Worm (Caenorhabditis elegans) whole organism, L1 larva: ENCODE data around the gene coh-1.

Experiments
- C16A3.4 ChIP-seq: fragments of 150-350 bp; optimal IDR thresholded peaks from 2 replicates; lab custom pipeline; 2014; ENCODE audit warnings: missing biosample characterization, missing genetic modification characterization
- C34B4.2 ChIP-seq: sonication (generic microtip); optimal IDR thresholded peaks from 2 replicates; lab custom pipeline; 2017; ENCODE audit warnings: mild to moderate bottlenecking, missing genetic modification characterization, missing compliant biosample characterization
- Y116A8C.19 ChIP-seq: sonication (generic microtip); optimal IDR thresholded peaks from 2 replicates; lab custom pipeline; 2016; ENCODE audit warnings: missing compliant biosample characterization, missing genetic modification characterization, borderline replicate concordance
- aha-1 ChIP-seq: fragments of 150-350 bp; optimal IDR thresholded peaks from 2 replicates; lab custom pipeline; 2014; ENCODE audit warnings: missing biosample characterization, missing genetic modification characterization
- alr-1 ChIP-seq: fragments of 200-800 bp; sonication (Bioruptor generic); optimal IDR thresholded peaks from 2 replicates; lab custom pipeline; 2018; ENCODE audit warnings: borderline replicate concordance, mild to moderate bottlenecking, missing genetic modification characterization, missing compliant biosample characterization
- aly-2 ChIP-seq: fragments of 150-350 bp; optimal IDR thresholded peaks from 2 replicates; lab custom pipeline; 2014; ENCODE audit warnings: missing biosample characterization, missing genetic modification characterization
- blmp-1 ChIP-seq: fragments of 150-350 bp; optimal IDR thresholded peaks from 2 replicates; lab custom pipeline; 2014; ENCODE audit warnings: missing biosample characterization, missing genetic modification characterization
- ceh-63 ChIP-seq: fragments of 200-800 bp; sonication (Bioruptor generic); optimal IDR thresholded peaks from 2 replicates; lab custom pipeline; 2018; ENCODE audit warnings: mild to moderate bottlenecking, missing genetic modification characterization, missing compliant biosample characterization
- ceh-82 ChIP-seq, 3 experiments: fragments of 150-350 bp in 1 of 3; sonication (generic microtip) in 2 of 3; optimal IDR thresholded peaks; 2 replicates each; lab custom pipeline; 2014 to 2017; ENCODE audit warnings: missing biosample characterization in 3 of 3, missing genetic modification characterization in 3 of 3
- ceh-88 ChIP-seq: fragments of 200-800 bp; sonication (Bioruptor generic); IDR thresholded peaks from 2 replicates; pipeline ENCODE4 v1.3.6; 2022; ENCODE audit warnings: missing genetic modification characterization, missing compliant biosample characterization
- ces-1 ChIP-seq: fragments of 150-350 bp; optimal IDR thresholded peaks from 2 replicates; lab custom pipeline; 2014; ENCODE audit warnings: missing biosample characterization, missing genetic modification reagents, missing genetic modification characterization
- dpl-1 ChIP-seq, 3 experiments: fragments of 150-350 bp in 2 of 3; sonication (generic microtip) in 1 of 3; optimal IDR thresholded peaks; 2 replicates each; lab custom pipeline; 2014 to 2017; ENCODE audit warnings: missing biosample characterization in 3 of 3, missing genetic modification characterization in 3 of 3, missing genetic modification reagents in 3 of 3
- dsc-1 ChIP-seq: sonication (generic microtip); optimal IDR thresholded peaks from 2 replicates; lab custom pipeline; 2016; ENCODE audit warnings: mild to moderate bottlenecking, missing genetic modification characterization, missing compliant biosample characterization
- egl-27 ChIP-seq, 2 experiments: fragments of 150-350 bp in 1 of 2; sonication (generic microtip); optimal IDR thresholded peaks; 3 replicates each; lab custom pipeline; 2017 to 2018; ENCODE audit warnings: missing biosample characterization in 2 of 2, missing genetic modification characterization in 2 of 2, missing genetic modification reagents in 2 of 2
- elt-2 ChIP-seq: sonication (generic microtip); optimal IDR thresholded peaks from 2 replicates; lab custom pipeline; 2016; ENCODE audit warnings: missing genetic modification characterization, mild to moderate bottlenecking, inconsistent platforms, missing compliant biosample characterization, missing genetic modification reagents
- elt-3 ChIP-seq, 6 experiments: fragments of 150-350 bp in 1 of 6; sonication (generic microtip); optimal IDR thresholded peaks; 2 replicates each; lab custom pipeline; 2017 to 2018; ENCODE audit warnings: missing biosample characterization in 6 of 6, missing genetic modification characterization in 6 of 6, inconsistent platforms in 1 of 6
- ets-5 ChIP-seq: fragments of 200-800 bp; sonication (Bioruptor generic); IDR thresholded peaks from 2 replicates; pipeline ENCODE4 v1.3.6; 2022; ENCODE audit warnings: missing genetic modification characterization, missing compliant biosample characterization
- fkh-4 ChIP-seq: sonication (generic microtip); optimal IDR thresholded peaks from 2 replicates; lab custom pipeline; 2016; ENCODE audit warnings: missing compliant biosample characterization, missing genetic modification characterization, borderline replicate concordance
- fkh-8 ChIP-seq: sonication (generic microtip); optimal IDR thresholded peaks from 2 replicates; lab custom pipeline; 2016; ENCODE audit warnings: mild to moderate bottlenecking, missing genetic modification characterization, missing compliant biosample characterization
- fos-1 ChIP-seq: fragments of 150-350 bp; optimal IDR thresholded peaks from 2 replicates; lab custom pipeline; 2014; ENCODE audit warnings: missing biosample characterization, missing genetic modification characterization
- grh-1 ChIP-seq: fragments of 200-800 bp; sonication (Bioruptor generic); IDR thresholded peaks from 2 replicates; pipeline ENCODE4 v1.3.6; 2022; ENCODE audit warnings: missing genetic modification reagents, missing genetic modification characterization, missing compliant biosample characterization
- jun-1 ChIP-seq: fragments of 150-350 bp; optimal IDR thresholded peaks from 2 replicates; lab custom pipeline; 2014; ENCODE audit warnings: missing biosample characterization, missing genetic modification reagents, missing genetic modification characterization
- lin-13 ChIP-seq: fragments of 150-350 bp; optimal IDR thresholded peaks from 2 replicates; lab custom pipeline; 2014; ENCODE audit warnings: missing biosample characterization, missing genetic modification reagents, missing genetic modification characterization
- lin-35 ChIP-seq, 2 experiments: fragments of 150-350 bp; optimal IDR thresholded peaks; 2 replicates each; lab custom pipeline; 2014; ENCODE audit warnings: missing biosample characterization in 2 of 2, missing genetic modification characterization in 2 of 2, missing genetic modification reagents in 2 of 2
- lsy-2 ChIP-seq, 2 experiments: fragments of 150-350 bp; optimal IDR thresholded peaks; 2 replicates each; lab custom pipeline; 2014; ENCODE audit warnings: missing biosample characterization in 2 of 2, missing genetic modification characterization in 2 of 2
- mdl-1 ChIP-seq, 2 experiments: fragments of 150-350 bp; optimal IDR thresholded peaks; 2 replicates each; lab custom pipeline; 2014 to 2017; ENCODE audit warnings: missing biosample characterization in 2 of 2, missing genetic modification characterization in 2 of 2, inconsistent platforms in 1 of 2
- mep-1 ChIP-seq: fragments of 150-350 bp; optimal IDR thresholded peaks from 2 replicates; lab custom pipeline; 2014; ENCODE audit warnings: missing biosample characterization, missing genetic modification characterization
- nhr-12 ChIP-seq: sonication (generic microtip); optimal IDR thresholded peaks from 2 replicates; lab custom pipeline; 2017; ENCODE audit warnings: missing biosample characterization, missing genetic modification characterization
- nhr-20 ChIP-seq: sonication (generic microtip); optimal IDR thresholded peaks from 2 replicates; lab custom pipeline; 2016; ENCODE audit warnings: mild to moderate bottlenecking, missing genetic modification characterization, missing compliant biosample characterization
- nhr-47 ChIP-seq: sonication (generic microtip); optimal IDR thresholded peaks from 2 replicates; lab custom pipeline; 2016; ENCODE audit warnings: mild to moderate bottlenecking, missing genetic modification characterization, moderate library complexity, missing compliant biosample characterization
- nhr-76 ChIP-seq: sonication (generic microtip); optimal IDR thresholded peaks from 2 replicates; lab custom pipeline; 2017; ENCODE audit warnings: missing biosample characterization, missing genetic modification characterization
- nhr-77 ChIP-seq: fragments of 150-350 bp; optimal IDR thresholded peaks from 2 replicates; lab custom pipeline; 2014; ENCODE audit warnings: missing biosample characterization, missing genetic modification characterization
- pqm-1 ChIP-seq: sonication (generic microtip); optimal IDR thresholded peaks from 3 replicates; lab custom pipeline; 2017; ENCODE audit warnings: missing biosample characterization, missing genetic modification characterization
- snpc-4 ChIP-seq: fragments of 150-350 bp; optimal IDR thresholded peaks from 2 replicates; lab custom pipeline; 2014; ENCODE audit warnings: missing biosample characterization, missing genetic modification characterization
- snu-23 ChIP-seq: sonication (generic microtip); optimal IDR thresholded peaks from 2 replicates; lab custom pipeline; 2016; ENCODE audit warnings: missing genetic modification characterization, missing compliant biosample characterization
- sup-37 ChIP-seq: fragments of 200-800 bp; sonication (Bioruptor generic); optimal IDR thresholded peaks from 2 replicates; lab custom pipeline; 2018; ENCODE audit warnings: mild to moderate bottlenecking, missing genetic modification characterization, missing compliant biosample characterization
- swsn-7 ChIP-seq: sonication (generic microtip); optimal IDR thresholded peaks from 2 replicates; lab custom pipeline; 2016; ENCODE audit warnings: missing genetic modification characterization, missing compliant biosample characterization
- unc-130 ChIP-seq: fragments of 150-350 bp; optimal IDR thresholded peaks from 2 replicates; lab custom pipeline; 2017; ENCODE audit warnings: missing biosample characterization, missing genetic modification characterization, inconsistent platforms
- unc-30 ChIP-seq: sonication (generic microtip); optimal IDR thresholded peaks from 2 replicates; lab custom pipeline; 2017; ENCODE audit warnings: missing biosample characterization, missing genetic modification characterization
- unc-98 ChIP-seq: fragments of 200-800 bp; sonication (Bioruptor generic); IDR thresholded peaks from 2 replicates; pipeline ENCODE4 v1.3.6; 2022; ENCODE audit warnings: missing genetic modification characterization, missing compliant biosample characterization
- ztf-11 ChIP-seq, 2 experiments: sonication (generic microtip); optimal IDR thresholded peaks; 2 replicates each; lab custom pipeline; 2016 to 2017; ENCODE audit warnings: missing genetic modification characterization in 2 of 2, missing biosample characterization in 1 of 2, missing compliant biosample characterization in 1 of 2

coh-1 gene

ce11 chrX:7500970-7501369, 26.2 kb upstream of the coh-1 start, which contains the start of gene uggt-1 (continued):
- TF ChIP-seq lsy-2 (tag; optimal IDR thresholded peaks at IDR 0.05; lab: Kevin White, UChicago) (peak; percentile 91 to 92), elt-2 (peak; percentile 61), nhr-77 (peak; percentile 87), mep-1 (tag; lab: Kevin White, UChicago) (peak; percentile 95), aly-2 (tag; lab: Kevin White, UChicago) (no peak), swsn-7 (tag; lab: Kevin White, UChicago) (peak; percentile 96), unc-30 (tag; lab: Kevin White, UChicago) (no peak), mdl-1 (tag; optimal IDR thresholded peaks at IDR 0.05; lab: Kevin White, UChicago) (no peak), snpc-4 (tag; lab: Kevin White, UChicago) (peak; percentile 76), dpl-1 (GFP tag; optimal IDR thresholded peaks at IDR 0.05; lab: Kevin White, UChicago) (peak; percentile 70 to 76 (median 75)), ceh-88 (peak; percentile 64; the same call in 1 of the 2 replicates), ceh-82 (tag; optimal IDR thresholded peaks at IDR 0.05; lab: Kevin White, UChicago) (peak; percentile 85 to 91 (median 89)), nhr-47 (tag; lab: Kevin White, UChicago) (peak; percentile 94), alr-1 (tag; lab: Kevin White, UChicago) (no peak), fkh-8 (peak; percentile 97), ets-5 (no peak), nhr-12 (tag; lab: Kevin White, UChicago) (no peak), Y116A8C.19 (tag; lab: Kevin White, UChicago) (no peak), fkh-4 (tag; lab: Kevin White, UChicago) (peak; percentile 18), blmp-1 (tag; lab: Kevin White, UChicago) (no peak), egl-27 (tag; optimal IDR thresholded peaks at IDR 0.05; lab: Kevin White, UChicago) (peak; percentile 30 to 48), lin-13 (GFP tag; lab: Kevin White, UChicago) (peak; percentile 93), nhr-76 (tag; lab: Kevin White, UChicago) (no peak), ces-1 (GFP tag; lab: Kevin White, UChicago) (no peak), snu-23 (peak; percentile 94), sup-37 (GFP tag; lab: Kevin White, UChicago) (peak; percentile 32), grh-1 (GFP tag; lab: Robert Waterston, UW) (peak; percentile 78), aha-1 (tag; lab: Kevin White, UChicago) (peak; percentile 78), nhr-20 (peak; percentile 94), ztf-11 (tag; optimal IDR thresholded peaks at IDR 0.05; lab: Kevin White, UChicago) (peak in 1 of 2 experiments; percentile 83), pqm-1 (no peak)

ce11 chrX:7495491-7495890, 20.7 kb upstream of the coh-1 start, which contains the start of gene try-14:
Gene try-14, minus strand, starts transcription at chrX:7495591.
- no peak for TF ChIP-seq elt-3 (tag; optimal IDR thresholded peaks at IDR 0.05; lab: Kevin White, UChicago)
- no peak for TF ChIP-seq C34B4.2 (tag; lab: Kevin White, UChicago)
- no peak for TF ChIP-seq C16A3.4 (tag; lab: Kevin White, UChicago)
- no peak for TF ChIP-seq ceh-63 (GFP tag; lab: Kevin White, UChicago)
- no peak for TF ChIP-seq unc-98 (GFP tag; lab: Robert Waterston, UW)
- no peak for TF ChIP-seq lin-35 (GFP tag; optimal IDR thresholded peaks at IDR 0.05; lab: Kevin White, UChicago)
- no peak for TF ChIP-seq snpc-4 (tag; lab: Kevin White, UChicago)
- TF ChIP-seq fos-1 (tag; lab: Kevin White, UChicago): no peak
- no peak for TF ChIP-seq unc-130
- TF ChIP-seq dsc-1 (tag; lab: Kevin White, UChicago): no peak
- no peak for TF ChIP-seq nhr-76 (tag; lab: Kevin White, UChicago)
- TF ChIP-seq jun-1 (tag; lab: Kevin White, UChicago): no peak
